Fruit fly (Drosophila melanogaster) whole organism, prepupa: ENCODE measurements around the gene CG14075.

Source experiments
- Blimp-1 ChIP-seq: fragments of 200-800 bp; sonication (Bioruptor generic); optimal IDR thresholded peaks from 3 replicates; lab custom pipeline; 2017; ENCODE audit warnings: missing biosample characterization, missing genetic modification characterization, mild to moderate bottlenecking, moderate library complexity, missing genetic modification reagents
- CG10631 ChIP-seq: fragments of 200-800 bp; sonication (Bioruptor generic); optimal IDR thresholded peaks from 2 replicates; lab custom pipeline; 2016; ENCODE audit warnings: missing biosample characterization, missing genetic modification characterization
- CG10669 ChIP-seq: fragments of 200-800 bp; sonication (Bioruptor generic); optimal IDR thresholded peaks from 3 replicates; lab custom pipeline; 2018; ENCODE audit warnings: missing biosample characterization, mild to moderate bottlenecking, missing genetic modification characterization, moderate library complexity
- CG11902 ChIP-seq: fragments of 200-800 bp; sonication (Bioruptor generic); optimal IDR thresholded peaks from 3 replicates; lab custom pipeline; 2016; ENCODE audit warnings: missing biosample characterization, missing genetic modification characterization
- CG15336 ChIP-seq: fragments of 200-800 bp; sonication (Bioruptor generic); IDR thresholded peaks from 2 replicates; pipeline ENCODE4 v1.3.6; 2022; ENCODE audit warnings: missing biosample characterization, missing genetic modification characterization
- CG1621 ChIP-seq: fragments of 200-800 bp; sonication (Bioruptor generic); optimal IDR thresholded peaks from 3 replicates; lab custom pipeline; 2018; ENCODE audit warnings: missing biosample characterization, mild to moderate bottlenecking, missing genetic modification characterization
- CG16779 ChIP-seq: fragments of 200-800 bp; sonication (Bioruptor generic); optimal IDR thresholded peaks from 3 replicates; lab custom pipeline; 2017; ENCODE audit warnings: missing biosample characterization, mild to moderate bottlenecking, missing genetic modification characterization
- CG3032 ChIP-seq: fragments of 200-800 bp; optimal IDR thresholded peaks from 2 replicates; lab custom pipeline; 2019; ENCODE audit warnings: missing biosample characterization, mild to moderate bottlenecking, missing genetic modification characterization, moderate library complexity
- CG31627 ChIP-seq: fragments of 200-800 bp; sonication (Bioruptor generic); optimal IDR thresholded peaks from 3 replicates; lab custom pipeline; 2016; ENCODE audit warnings: missing biosample characterization, missing genetic modification characterization
- CG32006 ChIP-seq: fragments of 200-800 bp; sonication (Bioruptor generic); optimal IDR thresholded peaks from 3 replicates; lab custom pipeline; 2017; ENCODE audit warnings: missing biosample characterization, mild to moderate bottlenecking, missing genetic modification characterization
- CG34406 ChIP-seq: fragments of 200-800 bp; sonication (Bioruptor generic); optimal IDR thresholded peaks from 3 replicates; lab custom pipeline; 2016; ENCODE audit warnings: missing biosample characterization, missing genetic modification characterization
- CG3919 ChIP-seq: fragments of 200-800 bp; sonication (Bioruptor generic); optimal IDR thresholded peaks from 3 replicates; lab custom pipeline; 2016; ENCODE audit warnings: missing biosample characterization, missing genetic modification characterization
- CG4318 ChIP-seq: fragments of 200-800 bp; sonication (Bioruptor generic); optimal IDR thresholded peaks from 3 replicates; lab custom pipeline; 2017; ENCODE audit warnings: missing biosample characterization, mild to moderate bottlenecking, missing genetic modification characterization
- CG6276 ChIP-seq: fragments of 200-800 bp; sonication (Bioruptor generic); optimal IDR thresholded peaks from 2 replicates; lab custom pipeline; 2017; ENCODE audit warnings: missing biosample characterization, mild to moderate bottlenecking, missing genetic modification characterization
- CG6792 ChIP-seq: fragments of 200-800 bp; sonication (Bioruptor generic); optimal IDR thresholded peaks from 3 replicates; lab custom pipeline; 2016; ENCODE audit warnings: missing biosample characterization, missing genetic modification characterization
- CG6808 ChIP-seq: fragments of 200-800 bp; sonication (Bioruptor generic); optimal IDR thresholded peaks from 3 replicates; lab custom pipeline; 2017; ENCODE audit warnings: missing biosample characterization, missing genetic modification characterization, mild to moderate bottlenecking, moderate library complexity, missing genetic modification reagents
- CG6854 ChIP-seq: fragments of 200-800 bp; sonication (Bioruptor generic); optimal IDR thresholded peaks from 2 replicates; lab custom pipeline; 2017; ENCODE audit warnings: missing biosample characterization, mild to moderate bottlenecking, missing genetic modification characterization
- CG8319 ChIP-seq: fragments of 200-800 bp; sonication (Bioruptor generic); optimal IDR thresholded peaks from 3 replicates; lab custom pipeline; 2016; ENCODE audit warnings: missing biosample characterization, missing genetic modification characterization
- CG9139 ChIP-seq: fragments of 200-800 bp; sonication (Bioruptor generic); optimal IDR thresholded peaks from 3 replicates; lab custom pipeline; 2017; ENCODE audit warnings: missing biosample characterization, mild to moderate bottlenecking, missing genetic modification characterization
- Eip75B ChIP-seq: fragments of 200-800 bp; sonication (Bioruptor generic); optimal IDR thresholded peaks from 3 replicates; lab custom pipeline; 2016; ENCODE audit warnings: missing biosample characterization, missing genetic modification characterization
- Eip78C ChIP-seq: fragments of 200-800 bp; sonication (Bioruptor generic); peaks from one replicate; lab custom pipeline; 2016; ENCODE audit warnings: missing biosample characterization, missing genetic modification characterization
- Ets21C ChIP-seq: fragments of 200-800 bp; sonication (Bioruptor generic); optimal IDR thresholded peaks from 3 replicates; lab custom pipeline; 2016; ENCODE audit warnings: missing biosample characterization, missing genetic modification characterization
- Ets96B ChIP-seq: fragments of 200-800 bp; optimal IDR thresholded peaks from 2 replicates; lab custom pipeline; 2019; ENCODE audit warnings: missing biosample characterization, mild to moderate bottlenecking, missing genetic modification characterization, moderate library complexity
- Hr38 ChIP-seq: sonication (Bioruptor generic); optimal IDR thresholded peaks from 2 replicates; lab custom pipeline; 2016; ENCODE audit warnings: missing biosample characterization, missing genetic modification characterization
- Hr39 ChIP-seq: fragments of 200-800 bp; sonication (Bioruptor generic); optimal IDR thresholded peaks from 2 replicates; lab custom pipeline; 2016; ENCODE audit warnings: missing biosample characterization, missing genetic modification characterization
- Hr4 ChIP-seq: fragments of 200-800 bp; sonication (Bioruptor generic); optimal IDR thresholded peaks from 3 replicates; lab custom pipeline; 2016; ENCODE audit warnings: missing biosample characterization, missing genetic modification characterization
- Lpt ChIP-seq: fragments of 200-800 bp; sonication (Bioruptor generic); optimal IDR thresholded peaks from 3 replicates; lab custom pipeline; 2016; ENCODE audit warnings: missing biosample characterization, missing genetic modification characterization
- Met ChIP-seq: fragments of 200-800 bp; sonication (Bioruptor generic); optimal IDR thresholded peaks from 3 replicates; lab custom pipeline; 2016; ENCODE audit warnings: missing biosample characterization, missing genetic modification characterization
- Smox ChIP-seq: fragments of 200-800 bp; sonication (Bioruptor generic); optimal IDR thresholded peaks from 3 replicates; lab custom pipeline; 2016; ENCODE audit warnings: missing biosample characterization, missing genetic modification characterization
- Sox102F ChIP-seq: fragments of 200-800 bp; sonication (Bioruptor generic); optimal IDR thresholded peaks from 2 replicates; lab custom pipeline; 2016; ENCODE audit warnings: missing biosample characterization, mild to moderate bottlenecking, missing genetic modification characterization
- Sox14 ChIP-seq: fragments of 200-800 bp; sonication (Bioruptor generic); optimal IDR thresholded peaks from 3 replicates; lab custom pipeline; 2016; ENCODE audit warnings: missing biosample characterization, missing genetic modification characterization
- Sox15 ChIP-seq: fragments of 200-800 bp; sonication (Bioruptor generic); optimal IDR thresholded peaks from 3 replicates; lab custom pipeline; 2016; ENCODE audit warnings: missing biosample characterization, missing genetic modification characterization
- achi ChIP-seq: fragments of 200-800 bp; sonication (Bioruptor generic); optimal IDR thresholded peaks from 3 replicates; lab custom pipeline; 2016; ENCODE audit warnings: missing biosample characterization, missing genetic modification characterization
- acj6 ChIP-seq: fragments of 200-800 bp; sonication (Bioruptor generic); optimal IDR thresholded peaks from 3 replicates; lab custom pipeline; 2016; ENCODE audit warnings: missing biosample characterization, missing genetic modification characterization
- cyc ChIP-seq: fragments of 200-800 bp; sonication (Bioruptor generic); optimal IDR thresholded peaks from 3 replicates; lab custom pipeline; 2016; ENCODE audit warnings: missing biosample characterization, missing genetic modification characterization
- esn ChIP-seq: fragments of 200-800 bp; sonication (Bioruptor generic); optimal IDR thresholded peaks from 2 replicates; lab custom pipeline; 2016; ENCODE audit warnings: missing biosample characterization, mild to moderate bottlenecking, missing genetic modification characterization, moderate library complexity
- fd59A ChIP-seq: fragments of 200-800 bp; sonication (Bioruptor generic); optimal IDR thresholded peaks from 2 replicates; lab custom pipeline; 2017; ENCODE audit warnings: missing biosample characterization, mild to moderate bottlenecking, missing genetic modification characterization, missing genetic modification reagents
- fkh ChIP-seq: fragments of 200-800 bp; sonication (Bioruptor generic); optimal IDR thresholded peaks from 3 replicates; lab custom pipeline; 2017; ENCODE audit warnings: missing biosample characterization, mild to moderate bottlenecking, missing genetic modification characterization, moderate library complexity
- net ChIP-seq: fragments of 200-800 bp; sonication (Bioruptor generic); optimal IDR thresholded peaks from 3 replicates; lab custom pipeline; 2016; ENCODE audit warnings: missing biosample characterization, missing genetic modification characterization
- pdm3 ChIP-seq: fragments of 200-800 bp; sonication (Bioruptor generic); optimal IDR thresholded peaks from 3 replicates; lab custom pipeline; 2016; ENCODE audit warnings: missing biosample characterization, missing genetic modification characterization
- salr ChIP-seq, 2 experiments: fragments of 200-800 bp; sonication (Bioruptor generic); optimal IDR thresholded peaks; 3 replicates each; lab custom pipeline; 2016 to 2018; ENCODE audit warnings: missing biosample characterization in 2 of 2, missing genetic modification characterization in 2 of 2, mild to moderate bottlenecking in 1 of 2
- ss ChIP-seq, 2 experiments: fragments of 200-800 bp; sonication (Bioruptor generic); optimal IDR thresholded peaks; 2 replicates in 1 of 2; 3 replicates in 1 of 2; lab custom pipeline; 2017 to 2018; ENCODE audit warnings: mild to moderate bottlenecking in 2 of 2, missing biosample characterization in 2 of 2, missing genetic modification characterization in 2 of 2, moderate library complexity in 1 of 2
- svp ChIP-seq: fragments of 200-800 bp; sonication (Bioruptor generic); peaks from one replicate; lab custom pipeline; 2016; ENCODE audit warnings: missing biosample characterization, missing genetic modification characterization
- topi ChIP-seq: fragments of 200-800 bp; sonication (Bioruptor generic); optimal IDR thresholded peaks from 3 replicates; lab custom pipeline; 2016; ENCODE audit warnings: missing biosample characterization, missing genetic modification characterization
- vri ChIP-seq: fragments of 200-800 bp; sonication (Bioruptor generic); optimal IDR thresholded peaks from 3 replicates; lab custom pipeline; 2016; ENCODE audit warnings: missing biosample characterization, mild to moderate bottlenecking, missing genetic modification characterization

CG14075 gene

DNA sequence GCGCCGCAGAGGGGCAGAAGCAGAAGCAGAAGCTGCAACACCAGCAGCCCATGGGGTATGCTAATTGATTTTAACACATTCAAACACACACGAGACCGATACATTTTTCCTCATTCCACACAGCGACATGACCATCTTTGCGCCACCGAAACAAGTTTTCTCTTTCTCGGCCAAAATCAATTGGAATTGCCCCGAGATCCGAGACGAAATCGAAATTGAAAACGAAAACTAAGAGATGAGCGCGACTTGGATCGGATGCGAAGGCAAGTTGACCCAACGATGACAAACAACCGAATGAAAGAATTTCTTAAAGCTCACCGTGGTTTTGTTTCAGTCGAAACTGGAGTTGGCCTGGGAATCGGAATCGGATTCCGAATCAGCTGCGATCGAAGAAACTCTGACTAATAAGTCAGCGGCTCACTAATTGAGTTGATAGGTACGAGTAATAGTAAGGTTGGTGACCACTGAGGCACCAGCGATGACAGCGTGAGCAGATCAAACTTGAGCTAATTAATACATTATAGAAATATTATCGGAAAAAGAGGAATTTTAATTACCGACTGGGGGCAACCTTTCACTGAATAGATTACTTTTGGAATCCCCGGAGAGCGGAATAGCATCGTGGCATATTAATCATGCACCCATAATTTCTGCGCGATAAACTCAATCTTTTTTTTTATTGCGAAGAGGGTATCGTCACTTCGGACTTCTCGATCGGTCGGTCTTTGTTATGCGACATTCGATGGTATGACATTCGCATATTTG is 3.5 kb downstream of the CG14075 start, which contains the start of gene CG11619:
CG11619 (minus strand) TSS at position 269 of the 765 bp plus-strand sequence.
- TF ChIP-seq CG6808 (GFP tag; lab: Kevin White, UChicago) (no peak), CG10631 (GFP tag; lab: Kevin White, UChicago) (no peak), CG34406 (peak; percentile 0), Lpt (GFP tag; lab: Kevin White, UChicago) (no peak), fkh (GFP tag; lab: Kevin White, UChicago) (no peak), Sox102F (no peak), vri (GFP tag; lab: Kevin White, UChicago) (no peak), CG4318 (GFP tag; lab: Kevin White, UChicago) (no peak), CG3919 (peak; percentile 19), CG3032 (tag; lab: Kevin White, UChicago) (no peak), fd59A (GFP tag; lab: Kevin White, UChicago) (no peak), Met (peak; percentile 30), Ets96B (tag; lab: Kevin White, UChicago) (no peak), CG11902 (GFP tag; lab: Kevin White, UChicago) (no peak), acj6 (GFP tag; lab: Kevin White, UChicago) (peak; percentile 26), CG31627 (GFP tag; lab: Kevin White, UChicago) (peak; percentile 14), Eip75B (GFP tag; lab: Kevin White, UChicago) (peak; percentile 4), topi (GFP tag; lab: Kevin White, UChicago) (peak; percentile 44), Eip78C (GFP tag; lab: Kevin White, UChicago) (peak; percentile 76), CG32006 (no peak), CG15336 (GFP tag; lab: Robert Waterston, UW) (no peak), Ets21C (GFP tag; lab: Kevin White, UChicago) (no peak), Smox (GFP tag; lab: Kevin White, UChicago) (peak; percentile 37), achi (no peak), ss (GFP tag; optimal IDR thresholded peaks at IDR 0.05; lab: Kevin White, UChicago) (no peak), Sox14 (GFP tag; lab: Kevin White, UChicago) (no peak), Sox15 (GFP tag; lab: Kevin White, UChicago) (peak; percentile 15), CG10669 (GFP tag; lab: Kevin White, UChicago) (no peak), CG6854 (GFP tag; lab: Kevin White, UChicago) (no peak), CG16779 (no peak), net (GFP tag; lab: Kevin White, UChicago) (no peak), Hr39 (peak; percentile 35), svp (GFP tag; lab: Kevin White, UChicago) (peak; percentile 85), Blimp-1 (GFP tag; lab: Kevin White, UChicago) (peak; percentile 83), CG6792 (GFP tag; lab: Kevin White, UChicago) (peak; percentile 12), pdm3 (GFP tag; lab: Kevin White, UChicago) (peak; percentile 15), CG6276 (GFP tag; lab: Kevin White, UChicago) (no peak), CG8319 (GFP tag; lab: Kevin White, UChicago) (no peak), CG1621 (tag; lab: Kevin White, UChicago) (no peak), salr (GFP tag; optimal IDR thresholded peaks at IDR 0.05; lab: Kevin White, UChicago) (no peak), Hr38 (GFP tag; lab: Kevin White, UChicago) (no peak), CG9139 (GFP tag; lab: Kevin White, UChicago) (no peak), cyc (peak; percentile 10), esn (no peak), Hr4 (no peak)
